Fruit fly (Drosophila melanogaster): ENCODE data around the gene CG32221.
A peak's percentile ranks its signal among the peaks of the same experiment; 100 is the strongest.

Gene CG32221

dm6 chr3L:19804908-19805307 lies 29.6 kb upstream of the CG32221 start, which contains the start of the genes TORIP and Ccdc58 (continued):
- no peak for TF ChIP-seq CG4282 (GFP tag; optimal IDR thresholded peaks at IDR 0.05)
- TF ChIP-seq CG2712 (tag; optimal IDR thresholded peaks at IDR 0.05), result no peak
- no peak for TF ChIP-seq CG5953 (GFP tag; IDR thresholded peaks at IDR 0.05)
- TF ChIP-seq knrl (GFP tag; IDR thresholded peaks at IDR 0.05; ENCODE audit: partially characterized antibody), result peak; percentile 63; the same call in 2 of the 3 replicates
- TF ChIP-seq ato (GFP tag; IDR thresholded peaks at IDR 0.05; ENCODE audit: partially characterized antibody), result no peak
- no peak for TF ChIP-seq CG11398 (GFP tag; optimal IDR thresholded peaks at IDR 0.05)
- TF ChIP-seq CG6791 (GFP tag; IDR thresholded peaks at IDR 0.05; ENCODE audit: partially characterized antibody), result peak; percentile 72
- no peak for TF ChIP-seq ase (GFP tag; IDR thresholded peaks at IDR 0.05)
- peak; percentile 77 for TF ChIP-seq bbx (GFP tag; IDR thresholded peaks at IDR 0.05; ENCODE audit: partially characterized antibody)
- no peak for TF ChIP-seq corto (GFP tag; optimal IDR thresholded peaks at IDR 0.05)
- no peak for TF ChIP-seq CG13775 (GFP tag; optimal IDR thresholded peaks at IDR 0.05)
- TF ChIP-seq klu (GFP tag; IDR thresholded peaks at IDR 0.05), result no peak
- TF ChIP-seq CG31224 (GFP tag; IDR thresholded peaks at IDR 0.05), result no peak
- no peak for TF ChIP-seq Mrtf (GFP tag; IDR thresholded peaks at IDR 0.05)
- TF ChIP-seq sna (GFP tag; IDR thresholded peaks at IDR 0.05; ENCODE audit: partially characterized antibody), result peak; percentile 76
- no peak for TF ChIP-seq sr (GFP tag; IDR thresholded peaks at IDR 0.05)
- no peak for TF ChIP-seq Hr3 (GFP tag; optimal IDR thresholded peaks at IDR 0.05)
- TF ChIP-seq inv (GFP tag; IDR thresholded peaks at IDR 0.05; ENCODE audit: partially characterized antibody), result peak; percentile 72
- no peak for TF ChIP-seq CG4730 (GFP tag; IDR thresholded peaks at IDR 0.05)
- no peak for TF ChIP-seq TFAM (GFP tag; optimal IDR thresholded peaks at IDR 0.05)
- TF ChIP-seq CG2678 (tag; optimal IDR thresholded peaks at IDR 0.05), result no peak
- no peak for TF ChIP-seq tio (GFP tag; optimal IDR thresholded peaks at IDR 0.05)
- no peak for TF ChIP-seq ftz-f1 (GFP tag; optimal IDR thresholded peaks at IDR 0.05)
- no peak for TF ChIP-seq twi (tag; optimal IDR thresholded peaks at IDR 0.05)
- 0 out of 4 replicates have a peak, but pooled peaks have one; percentile 21 for TF ChIP-seq chinmo (GFP tag; IDR thresholded peaks at IDR 0.05; ENCODE audit: partially characterized antibody)
- no peak for TF ChIP-seq CG14667 (GFP tag; IDR thresholded peaks at IDR 0.05)
- peak; percentile 70 for TF ChIP-seq vnd (GFP tag; IDR thresholded peaks at IDR 0.05; ENCODE audit: partially characterized antibody)
- TF ChIP-seq zen (tag; optimal IDR thresholded peaks at IDR 0.05), result no peak
- no peak for TF ChIP-seq tx (GFP tag; optimal IDR thresholded peaks at IDR 0.05)
- no peak for TF ChIP-seq luna (GFP tag; optimal IDR thresholded peaks at IDR 0.05)
- peak; percentile 77 for TF ChIP-seq amos (GFP tag; IDR thresholded peaks at IDR 0.05; ENCODE audit: partially characterized antibody)
- TF ChIP-seq bowl (GFP tag; IDR thresholded peaks at IDR 0.05), result no peak
- no peak for TF ChIP-seq Med (GFP tag)
- no peak for TF ChIP-seq CG7839 (tag; optimal IDR thresholded peaks at IDR 0.05)
- TF ChIP-seq NFAT (GFP tag; IDR thresholded peaks at IDR 0.05), result no peak
- TF ChIP-seq stwl (tag; optimal IDR thresholded peaks at IDR 0.05), result peak; percentile 55
- TF ChIP-seq CG15073 (GFP tag; optimal IDR thresholded peaks at IDR 0.05), result no peak
- no peak for TF ChIP-seq CG12942 (GFP tag; optimal IDR thresholded peaks at IDR 0.05)
- TF ChIP-seq CG15514 (GFP tag; optimal IDR thresholded peaks at IDR 0.05), result no peak
- TF ChIP-seq Elba2 (GFP tag; optimal IDR thresholded peaks at IDR 0.05), result no peak
- TF ChIP-seq repo (GFP tag; optimal IDR thresholded peaks at IDR 0.05), result no peak
- TF ChIP-seq Lhr (GFP tag; optimal IDR thresholded peaks at IDR 0.05), result no peak
- TF ChIP-seq GATAe (GFP tag; conservative IDR thresholded peaks at IDR 0.05), result no peak
- TF ChIP-seq CG30431 (GFP tag; optimal IDR thresholded peaks at IDR 0.05), result no peak
- no peak for TF ChIP-seq Antp (GFP tag; optimal IDR thresholded peaks at IDR 0.05)
- TF ChIP-seq CG3281 (GFP tag; optimal IDR thresholded peaks at IDR 0.05), result no peak
- no peak for TF ChIP-seq NK7.1 (GFP tag; optimal IDR thresholded peaks at IDR 0.05)
- TF ChIP-seq Camta (GFP tag; optimal IDR thresholded peaks at IDR 0.05), result no peak
- no peak for TF ChIP-seq Usf (GFP tag; optimal IDR thresholded peaks at IDR 0.05)
- TF ChIP-seq B-H2 (GFP tag; optimal IDR thresholded peaks at IDR 0.05), result no peak
- TF ChIP-seq sens (GFP tag), result peak; percentile 17
